Worm (Caenorhabditis elegans): ENCODE measurements around the gene znf-207.

Gene znf-207

DNA sequence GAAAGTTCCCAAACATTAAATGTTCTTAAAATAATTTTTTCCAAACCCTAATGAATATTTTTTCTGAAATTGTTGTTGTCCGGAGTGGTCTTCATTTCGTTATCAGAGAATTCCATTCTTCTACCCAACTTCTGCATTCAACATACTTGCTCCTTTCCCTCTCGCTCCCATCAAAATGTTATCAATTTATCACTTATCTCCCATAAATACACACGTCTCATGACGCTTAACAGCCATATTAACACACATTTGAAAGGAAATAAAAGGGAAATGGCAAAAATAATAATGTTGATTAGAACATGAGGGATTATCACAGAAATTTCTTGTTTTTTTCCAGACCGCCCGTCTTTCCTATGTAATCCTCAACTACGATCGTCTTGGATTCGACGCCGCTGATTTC lies 21.8 kb upstream of the znf-207 start (continued):
- TF ChIP-seq duxl-1 (tag; optimal IDR thresholded peaks at IDR 0.05; ENCODE audit: poor library complexity) (no peak), unc-130 (GFP tag; optimal IDR thresholded peaks at IDR 0.05) (no peak), aha-1 (tag) (no peak), lin-38 (GFP tag; IDR thresholded peaks at IDR 0.05) (no peak), zip-2 (tag; optimal IDR thresholded peaks at IDR 0.05) (no peak), egl-27 (tag; optimal IDR thresholded peaks at IDR 0.05) (no peak), mdl-1 (tag; optimal IDR thresholded peaks at IDR 0.05) (no peak), daf-12 (tag; optimal IDR thresholded peaks at IDR 0.05) (no peak), set-16 (GFP tag; IDR thresholded peaks at IDR 0.05) (no peak), ceh-28 (tag; optimal IDR thresholded peaks at IDR 0.05) (no peak), snpc-4 (tag; optimal IDR thresholded peaks at IDR 0.05) (no peak), nhr-77 (tag; optimal IDR thresholded peaks at IDR 0.05) (peak; percentile 84), F26F4.8 (GFP tag; conservative IDR thresholded peaks at IDR 0.05) (no peak), nhr-111 (GFP tag; optimal IDR thresholded peaks at IDR 0.05) (no peak), T20F7.1 (GFP tag; optimal IDR thresholded peaks at IDR 0.05) (no peak)

DNA sequence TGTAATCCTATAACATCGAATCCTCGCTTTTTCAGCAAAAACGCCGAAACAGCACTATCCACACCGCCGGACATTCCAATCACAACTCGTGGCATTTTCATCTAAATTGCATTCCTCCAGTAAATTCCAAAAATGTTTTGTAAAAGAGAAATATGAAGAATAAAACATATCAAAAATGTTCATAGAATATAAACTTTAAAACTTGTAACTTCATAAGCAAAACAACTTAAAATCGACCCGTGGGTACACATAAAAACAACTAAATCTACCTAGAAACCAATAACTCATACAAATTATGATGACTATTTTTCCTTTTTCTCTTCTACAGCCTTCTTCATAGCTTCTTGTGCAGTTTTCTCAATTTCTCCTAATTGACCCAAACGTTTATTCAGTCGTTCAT lies 14.0 kb upstream of the znf-207 start, which contains the start of gene mttu-1:
TSS of gene mttu-1 (minus strand) at position 101 of the 400 bp plus-strand sequence.
- no peak for TF ChIP-seq skn-1 (tag; optimal IDR thresholded peaks at IDR 0.05)
- no peak for TF ChIP-seq T20F7.1 (GFP tag; optimal IDR thresholded peaks at IDR 0.05)
- TF ChIP-seq nhr-10 (tag; optimal IDR thresholded peaks at IDR 0.05) = no peak
- TF ChIP-seq hlh-30 (tag; optimal IDR thresholded peaks at IDR 0.05; ENCODE audit: insufficient read depth) = no peak
- TF ChIP-seq cey-2 (tag; optimal IDR thresholded peaks at IDR 0.05; ENCODE audit: borderline replicate concordance, insufficient read depth) = no peak
- TF ChIP-seq dpl-1 (GFP tag; optimal IDR thresholded peaks at IDR 0.05) = no peak
- no peak for TF ChIP-seq tag-97 (GFP tag; IDR thresholded peaks at IDR 0.05)
- no peak for TF ChIP-seq lsy-2 (tag; optimal IDR thresholded peaks at IDR 0.05)
- no peak for TF ChIP-seq nhr-237 (tag; optimal IDR thresholded peaks at IDR 0.05)

DNA sequence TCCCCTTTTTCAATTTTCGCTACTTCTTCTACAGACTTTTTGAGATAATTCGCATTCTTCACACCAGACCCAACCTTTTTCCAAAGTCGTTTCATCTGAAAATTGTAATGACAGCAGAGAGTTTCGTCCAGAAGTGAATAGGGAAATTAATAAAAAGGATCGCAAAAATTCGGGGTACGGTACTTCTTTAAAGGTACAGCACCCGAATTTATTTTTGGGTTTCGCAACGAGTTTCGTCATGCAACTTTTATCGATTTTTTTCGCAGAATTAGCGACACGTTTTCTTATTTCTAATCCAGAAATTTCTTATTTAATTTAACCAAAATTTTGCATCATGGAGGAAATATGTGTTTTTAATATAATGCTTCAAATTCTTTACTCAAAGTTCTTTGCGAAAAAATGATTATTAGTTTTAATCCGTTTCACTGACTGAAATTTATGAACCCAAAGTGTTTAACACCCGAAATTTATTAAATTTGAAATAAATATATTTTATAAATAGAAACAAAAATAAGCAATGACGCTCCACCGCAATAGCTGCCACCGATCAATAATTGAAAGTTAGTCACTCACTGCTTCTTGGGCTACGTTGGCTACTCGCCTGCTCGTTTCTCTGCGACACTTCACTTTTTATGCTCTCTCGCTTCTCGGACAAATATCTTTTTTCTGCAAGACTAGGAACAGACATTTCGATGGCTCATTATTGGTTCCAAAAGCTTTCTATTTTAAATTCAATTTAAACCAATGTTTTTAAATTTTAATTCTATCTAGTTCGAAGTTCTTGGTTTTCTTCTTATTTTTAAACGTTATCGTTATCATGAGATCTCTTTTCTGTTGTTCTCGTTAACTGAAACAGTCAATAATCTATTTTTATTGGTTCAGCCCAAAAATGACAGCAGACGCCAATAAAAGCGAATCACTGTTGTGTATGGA lies 12.4 kb upstream of the znf-207 start, which contains the start of the genes B0035.15 and dnj-1:
TSS of gene B0035.15 (minus strand) at position 99 of the 933 bp plus-strand sequence.
TSS of gene dnj-1 (plus strand) at position 883 of the 933 bp plus-strand sequence.
- TF ChIP-seq ceh-28 (tag; optimal IDR thresholded peaks at IDR 0.05) (no peak), mes-2 (tag; optimal IDR thresholded peaks at IDR 0.05; ENCODE audit: poor library complexity, severe bottlenecking) (peak; percentile 66), mxl-2 (GFP tag; conservative IDR thresholded peaks at IDR 0.05) (no peak), hmg-1.1 (GFP tag; IDR thresholded peaks at IDR 0.05) (0 out of 2 replicates have a peak, but pooled peaks have one; percentile 44), ces-1 (GFP tag; optimal IDR thresholded peaks at IDR 0.05) (no peak), hlh-11 (tag; optimal IDR thresholded peaks at IDR 0.05) (peak; percentile 23), dpl-1 (GFP tag; optimal IDR thresholded peaks at IDR 0.05) (peak; percentile 50), daf-12 (tag; optimal IDR thresholded peaks at IDR 0.05) (no peak), nhr-28 (tag; optimal IDR thresholded peaks at IDR 0.05) (peak; percentile 62), dve-1 (tag; optimal IDR thresholded peaks at IDR 0.05; ENCODE audit: insufficient read depth) (peak; percentile 46), lin-1 (GFP tag; IDR thresholded peaks at IDR 0.05) (no peak), hlh-30 (tag; optimal IDR thresholded peaks at IDR 0.05; ENCODE audit: insufficient read depth) (peak; percentile 35), lsy-2 (tag; optimal IDR thresholded peaks at IDR 0.05) (peak in 1 of 2 experiments; percentile 53), F49E8.2 (tag; optimal IDR thresholded peaks at IDR 0.05; ENCODE audit: borderline replicate concordance) (no peak), nhr-77 (tag; optimal IDR thresholded peaks at IDR 0.05) (peak; percentile 1), lin-38 (GFP tag; IDR thresholded peaks at IDR 0.05) (peak; percentile 69), mep-1 (tag; optimal IDR thresholded peaks at IDR 0.05) (peak; percentile 56)
